Worm (Caenorhabditis elegans) whole organism, young adult: ENCODE results near the gene idpp-5.

ENCODE experiments used
- B0019.2 ChIP-seq: fragments of 200-800 bp; sonication (Bioruptor generic); conservative IDR thresholded peaks from 2 replicates; pipeline ENCODE4 v1.3.6; 2022; ENCODE audit warnings: missing genetic modification reagents, missing genetic modification characterization, missing compliant biosample characterization
- B0336.3 ChIP-seq: fragments of 200-800 bp; sonication (Bioruptor generic); IDR thresholded peaks from 2 replicates; pipeline ENCODE4 v1.3.6; 2022; ENCODE audit warnings: missing genetic modification characterization, missing compliant biosample characterization
- C17E4.6 ChIP-seq: fragments of 200-800 bp; sonication (Bioruptor generic); IDR thresholded peaks from 2 replicates; pipeline ENCODE4 v1.3.6; 2022; ENCODE audit warnings: missing genetic modification reagents, missing genetic modification characterization, missing compliant biosample characterization
- F10E7.11 ChIP-seq: sonication (generic microtip); optimal IDR thresholded peaks from 2 replicates; lab custom pipeline; 2017; ENCODE audit warnings: mild to moderate bottlenecking, missing genetic modification characterization, moderate library complexity, missing compliant biosample characterization
- F22D6.2 ChIP-seq: sonication (generic microtip); optimal IDR thresholded peaks from 2 replicates; lab custom pipeline; 2016; ENCODE audit warnings: mild to moderate bottlenecking, missing genetic modification characterization, missing compliant biosample characterization
- F57C9.4 ChIP-seq: sonication (generic microtip); optimal IDR thresholded peaks from 2 replicates; lab custom pipeline; 2017; ENCODE audit warnings: mild to moderate bottlenecking, missing genetic modification characterization, missing compliant biosample characterization
- K11D2.4 ChIP-seq: fragments of 200-800 bp; sonication (Bioruptor generic); IDR thresholded peaks from 2 replicates; pipeline ENCODE4 v1.3.6; 2022; ENCODE audit warnings: missing genetic modification reagents, missing genetic modification characterization, missing compliant biosample characterization
- Y56A3A.18 ChIP-seq: fragments of 200-800 bp; sonication (Bioruptor generic); IDR thresholded peaks from 2 replicates; pipeline ENCODE4 v1.3.6; 2022; ENCODE audit warnings: missing genetic modification reagents, missing genetic modification characterization, missing compliant biosample characterization
- Y95B8A.8 ChIP-seq: fragments of 200-800 bp; sonication (Bioruptor generic); IDR thresholded peaks from 2 replicates; pipeline ENCODE4 v1.3.6; 2022; ENCODE audit warnings: missing genetic modification reagents, missing genetic modification characterization, missing compliant biosample characterization
- akir-1 ChIP-seq: fragments of 200-800 bp; sonication (Bioruptor generic); optimal IDR thresholded peaks from 2 replicates; lab custom pipeline; 2018; ENCODE audit warnings: mild to moderate bottlenecking, missing genetic modification characterization, moderate library complexity, missing compliant biosample characterization
- aptf-3 ChIP-seq: fragments of 200-800 bp; sonication (Bioruptor generic); IDR thresholded peaks from 2 replicates; pipeline ENCODE4 v1.3.6; 2022; ENCODE audit warnings: missing genetic modification characterization, missing compliant biosample characterization
- athp-1 ChIP-seq: sonication (generic microtip); optimal IDR thresholded peaks from 2 replicates; lab custom pipeline; 2017; ENCODE audit warnings: mild to moderate bottlenecking, missing genetic modification characterization, missing compliant biosample characterization
- attf-3 ChIP-seq: fragments of 200-800 bp; sonication (Bioruptor generic); conservative IDR thresholded peaks from 2 replicates; pipeline ENCODE4 v1.3.6; 2022; ENCODE audit warnings: missing genetic modification reagents, missing genetic modification characterization, missing compliant biosample characterization
- bed-1 ChIP-seq: fragments of 200-800 bp; sonication (Bioruptor generic); IDR thresholded peaks from 2 replicates; pipeline ENCODE4 v1.3.6; 2022; ENCODE audit warnings: missing genetic modification reagents, missing genetic modification characterization, missing compliant biosample characterization
- cebp-1 ChIP-seq, 2 experiments: fragments of 200-800 bp in 1 of 2; sonication (Bioruptor generic) in 1 of 2; sonication (generic microtip) in 1 of 2; IDR thresholded peaks in 1 of 2; optimal IDR thresholded peaks in 1 of 2; 2 replicates each; pipeline versions ENCODE4 v1.3.6 to Lab custom; 2017 to 2022; ENCODE audit warnings: missing compliant biosample characterization in 2 of 2, missing genetic modification characterization in 2 of 2, mild to moderate bottlenecking in 1 of 2, missing genetic modification reagents in 1 of 2, moderate library complexity in 1 of 2
- ceh-40 ChIP-seq: fragments of 200-800 bp; sonication (Bioruptor generic); IDR thresholded peaks from 2 replicates; pipeline ENCODE4 v1.3.6; 2022; ENCODE audit warnings: missing genetic modification characterization, missing compliant biosample characterization
- dpff-1 ChIP-seq: sonication (generic microtip); optimal IDR thresholded peaks from 2 replicates; lab custom pipeline; 2017; ENCODE audit warnings: mild to moderate bottlenecking, missing genetic modification characterization, missing compliant biosample characterization
- dpl-1 ChIP-seq: fragments of 150-350 bp; optimal IDR thresholded peaks from 2 replicates; lab custom pipeline; 2014; ENCODE audit warnings: missing biosample characterization, missing genetic modification reagents, missing genetic modification characterization
- efl-1 ChIP-seq: fragments of 150-350 bp; optimal IDR thresholded peaks from 2 replicates; lab custom pipeline; 2014; ENCODE audit warnings: missing biosample characterization, missing genetic modification reagents, missing genetic modification characterization
- egl-18 ChIP-seq: fragments of 200-800 bp; sonication (Bioruptor generic); IDR thresholded peaks from 2 replicates; pipeline ENCODE4 v1.3.6; 2022; ENCODE audit warnings: missing genetic modification reagents, missing genetic modification characterization, missing compliant biosample characterization
- egrh-3 ChIP-seq: fragments of 200-800 bp; sonication (Bioruptor generic); IDR thresholded peaks from 2 replicates; pipeline ENCODE4 v1.3.6; 2022; ENCODE audit warnings: missing genetic modification reagents, missing genetic modification characterization, missing compliant biosample characterization
- ekl-4 ChIP-seq: fragments of 200-800 bp; sonication (Bioruptor generic); IDR thresholded peaks from 2 replicates; pipeline ENCODE4 v1.3.6; 2022; ENCODE audit warnings: missing genetic modification reagents, missing genetic modification characterization, missing compliant biosample characterization
- ets-4 ChIP-seq: fragments of 200-800 bp; sonication (Bioruptor generic); optimal IDR thresholded peaks from 2 replicates; lab custom pipeline; 2018; ENCODE audit warnings: mild to moderate bottlenecking, missing genetic modification characterization, missing compliant biosample characterization
- him-1 ChIP-seq: sonication (generic microtip); optimal IDR thresholded peaks from 2 replicates; lab custom pipeline; 2016; ENCODE audit warnings: missing genotype, missing genetic modification reagents, missing genetic modification characterization, missing compliant biosample characterization
- hlh-26 ChIP-seq: fragments of 200-800 bp; sonication (Bioruptor generic); conservative IDR thresholded peaks from 2 replicates; pipeline ENCODE4 v1.3.6; 2022; ENCODE audit warnings: missing genetic modification reagents, missing genetic modification characterization, missing compliant biosample characterization
- hmg-20 ChIP-seq: fragments of 200-800 bp; sonication (Bioruptor generic); IDR thresholded peaks from 2 replicates; pipeline ENCODE4 v1.3.6; 2022; ENCODE audit warnings: missing genetic modification reagents, missing genetic modification characterization, missing compliant biosample characterization
- hrde-1 ChIP-seq: sonication (generic microtip); optimal IDR thresholded peaks from 2 replicates; lab custom pipeline; 2016; ENCODE audit warnings: missing genetic modification characterization, mild to moderate bottlenecking, missing compliant biosample characterization, moderate library complexity, missing genotype, missing genetic modification reagents, borderline replicate concordance
- lin-26 ChIP-seq: fragments of 200-800 bp; sonication (Bioruptor generic); IDR thresholded peaks from 2 replicates; pipeline ENCODE4 v1.3.6; 2022; ENCODE audit warnings: missing genetic modification reagents, missing genetic modification characterization, missing compliant biosample characterization
- lin-40 ChIP-seq: sonication (generic microtip); optimal IDR thresholded peaks from 2 replicates; lab custom pipeline; 2016; ENCODE audit warnings: missing genetic modification characterization, mild to moderate bottlenecking, missing compliant biosample characterization, missing genotype, missing genetic modification reagents
- lin-54 ChIP-seq: fragments of 200-800 bp; sonication (Bioruptor generic); optimal IDR thresholded peaks from 2 replicates; lab custom pipeline; 2018; ENCODE audit warnings: mild to moderate bottlenecking, missing genetic modification characterization, missing compliant biosample characterization
- madf-10 ChIP-seq: sonication (generic microtip); optimal IDR thresholded peaks from 2 replicates; lab custom pipeline; 2016; ENCODE audit warnings: mild to moderate bottlenecking, missing genetic modification characterization, missing compliant biosample characterization
- mcd-1 ChIP-seq: fragments of 200-800 bp; sonication (Bioruptor generic); IDR thresholded peaks from 2 replicates; pipeline ENCODE4 v1.3.6; 2022; ENCODE audit warnings: missing genetic modification reagents, missing genetic modification characterization, missing compliant biosample characterization
- mel-28 ChIP-seq: sonication (generic microtip); optimal IDR thresholded peaks from 2 replicates; lab custom pipeline; 2016; ENCODE audit warnings: borderline replicate concordance, mild to moderate bottlenecking, missing genetic modification characterization, missing compliant biosample characterization
- mes-4 ChIP-seq: sonication (generic microtip); optimal IDR thresholded peaks from 2 replicates; lab custom pipeline; 2016; ENCODE audit warnings: missing genotype, missing genetic modification characterization, missing compliant biosample characterization
- nfya-2 ChIP-seq: fragments of 200-800 bp; sonication (Bioruptor generic); IDR thresholded peaks from 2 replicates; pipeline ENCODE4 v1.3.6; 2022; ENCODE audit warnings: missing genetic modification reagents, missing genetic modification characterization, missing compliant biosample characterization
- nhr-179 ChIP-seq: sonication (generic microtip); optimal IDR thresholded peaks from 2 replicates; lab custom pipeline; 2016; ENCODE audit warnings: mild to moderate bottlenecking, missing genetic modification characterization, missing compliant biosample characterization
- nhr-27 ChIP-seq: fragments of 200-800 bp; sonication (Bioruptor generic); optimal IDR thresholded peaks from 2 replicates; lab custom pipeline; 2018; ENCODE audit warnings: mild to moderate bottlenecking, missing genetic modification characterization, moderate library complexity, missing compliant biosample characterization
- nhr-90 ChIP-seq: sonication (generic microtip); optimal IDR thresholded peaks from 2 replicates; lab custom pipeline; 2016; ENCODE audit warnings: missing genotype, mild to moderate bottlenecking, missing genetic modification characterization, missing compliant biosample characterization
- rpc-1 ChIP-seq, 2 experiments: fragments of 150-350 bp in 1 of 2; sonication (generic microtip) in 1 of 2; optimal IDR thresholded peaks; 2 replicates each; lab custom pipeline; 2014 to 2018; ENCODE audit warnings: missing biosample characterization in 1 of 2, missing genetic modification characterization in 1 of 2, missing genetic modification reagents in 1 of 2, missing genotype in 1 of 2
- sdz-38 ChIP-seq: sonication (generic microtip); optimal IDR thresholded peaks from 2 replicates; lab custom pipeline; 2016; ENCODE audit warnings: missing genotype, missing genetic modification characterization, missing compliant biosample characterization
- snpc-1.3 ChIP-seq: sonication (generic microtip); optimal IDR thresholded peaks from 2 replicates; lab custom pipeline; 2017; ENCODE audit warnings: missing genetic modification characterization, mild to moderate bottlenecking, missing compliant biosample characterization, antibody characterized with exemption, moderate library complexity, missing genotype, missing genetic modification reagents; ENCODE audit not compliant: insufficient read depth
- sptf-2 ChIP-seq: fragments of 200-800 bp; sonication (Bioruptor generic); optimal IDR thresholded peaks from 2 replicates; lab custom pipeline; 2018; ENCODE audit warnings: mild to moderate bottlenecking, missing genetic modification characterization, missing compliant biosample characterization
- tbp1 ChIP-seq: fragments of 200-800 bp; sonication (Bioruptor generic); optimal IDR thresholded peaks from 2 replicates; lab custom pipeline; 2018; ENCODE audit warnings: mild to moderate bottlenecking, missing genetic modification characterization, missing compliant biosample characterization
- tlf-1 ChIP-seq: fragments of 200-800 bp; sonication (Bioruptor generic); optimal IDR thresholded peaks from 2 replicates; lab custom pipeline; 2018; ENCODE audit warnings: mild to moderate bottlenecking, missing genetic modification characterization, missing compliant biosample characterization
- zfh-2 ChIP-seq: fragments of 200-800 bp; sonication (Bioruptor generic); conservative IDR thresholded peaks from 2 replicates; pipeline ENCODE4 v1.3.6; 2022; ENCODE audit warnings: missing genetic modification reagents, missing genetic modification characterization, missing compliant biosample characterization
- ztf-22 ChIP-seq: fragments of 200-800 bp; sonication (Bioruptor generic); optimal IDR thresholded peaks from 2 replicates; lab custom pipeline; 2018; ENCODE audit warnings: mild to moderate bottlenecking, missing genetic modification characterization, moderate library complexity, missing compliant biosample characterization
- ztf-25 ChIP-seq: fragments of 200-800 bp; sonication (Bioruptor generic); IDR thresholded peaks from 2 replicates; pipeline ENCODE4 v1.3.6; 2022; ENCODE audit warnings: missing genetic modification reagents, missing genetic modification characterization, missing compliant biosample characterization
- ztf-3 ChIP-seq: fragments of 200-800 bp; sonication (Bioruptor generic); optimal IDR thresholded peaks from 2 replicates; lab custom pipeline; 2018; ENCODE audit warnings: mild to moderate bottlenecking, missing genetic modification characterization, missing compliant biosample characterization

Gene idpp-5

DNA sequence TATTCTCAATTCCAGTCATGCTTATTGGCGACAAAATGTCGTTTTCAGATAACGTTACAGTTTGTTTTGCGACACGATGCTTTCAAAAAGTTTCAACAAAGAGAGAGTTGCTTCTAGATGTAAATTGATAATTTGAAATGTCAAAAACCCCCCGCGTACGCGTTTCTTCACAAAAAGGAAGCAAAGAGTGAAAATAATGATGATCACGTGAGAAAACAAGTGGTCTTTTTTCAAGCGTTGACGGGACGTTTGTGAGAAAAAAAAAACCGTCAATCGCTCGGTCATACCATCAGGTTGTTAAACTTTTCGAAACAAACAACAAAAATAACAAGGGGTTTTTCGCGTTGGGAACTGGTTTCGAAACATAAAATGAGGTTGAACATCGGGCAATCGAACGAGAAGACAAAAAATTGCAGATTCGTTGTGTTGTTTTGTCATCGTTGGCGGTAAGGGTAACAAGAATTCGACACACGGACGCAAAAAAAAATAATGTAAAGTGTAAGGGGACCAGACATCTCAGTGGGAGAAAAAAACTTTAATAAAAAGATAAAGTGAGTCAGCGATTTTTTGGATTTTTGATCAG, 39.5 kb upstream of the idpp-5 start (continued):
- TF ChIP-seq egl-18 (GFP tag; lab: Robert Waterston, UW) = no peak
- no peak for TF ChIP-seq Y56A3A.18 (GFP tag; lab: Robert Waterston, UW)
- no peak for TF ChIP-seq ztf-25 (GFP tag; lab: Robert Waterston, UW)
- peak; percentile 88 for TF ChIP-seq ztf-22 (GFP tag; lab: Kevin White, UChicago)
- TF ChIP-seq nfya-2 (GFP tag; lab: Robert Waterston, UW) = no peak
- TF ChIP-seq lin-40 (tag; lab: Kevin White, UChicago) = peak; percentile 77
- TF ChIP-seq cebp-1 (GFP tag; IDR thresholded peaks at IDR 0.05; lab: Robert Waterston, UW) = 0 out of 2 replicates have a peak, but pooled peaks have one; percentile 14
- TF ChIP-seq cebp-1 (tag; optimal IDR thresholded peaks at IDR 0.05; lab: Kevin White, UChicago) = peak; percentile 81
- TF ChIP-seq F10E7.11 (tag; lab: Kevin White, UChicago) = no peak
- no peak for TF ChIP-seq sptf-2 (GFP tag; lab: Kevin White, UChicago)
- TF ChIP-seq nhr-90 (tag; lab: Kevin White, UChicago) = peak; percentile 27
- TF ChIP-seq mcd-1 = no peak
- TF ChIP-seq zfh-2 (GFP tag; lab: Robert Waterston, UW) = no peak
- TF ChIP-seq dpl-1 (GFP tag; lab: Kevin White, UChicago) = no peak
- TF ChIP-seq tlf-1 = peak; percentile 16
- no peak for TF ChIP-seq rpc-1 (optimal IDR thresholded peaks at IDR 0.05; lab: Kevin White, UChicago)
- no peak for TF ChIP-seq rpc-1 (tag; optimal IDR thresholded peaks at IDR 0.05; lab: Kevin White, UChicago)
- no peak for TF ChIP-seq egrh-3 (GFP tag; lab: Robert Waterston, UW)
- peak; percentile 52 for TF ChIP-seq tbp1 (GFP tag; lab: Kevin White, UChicago)
- TF ChIP-seq B0019.2 = no peak
- peak; percentile 7 for TF ChIP-seq lin-54 (GFP tag; lab: Kevin White, UChicago)
- TF ChIP-seq sdz-38 = no peak
- TF ChIP-seq madf-10 = peak; percentile 49
- TF ChIP-seq F57C9.4 (tag; lab: Kevin White, UChicago) = no peak
- TF ChIP-seq Y95B8A.8 (GFP tag; lab: Robert Waterston, UW) = no peak
- no peak for TF ChIP-seq athp-1 (tag; lab: Kevin White, UChicago)
- TF ChIP-seq ets-4 (GFP tag; lab: Kevin White, UChicago) = peak; percentile 1
- TF ChIP-seq akir-1 (GFP tag; lab: Kevin White, UChicago) = no peak
- no peak for TF ChIP-seq hrde-1 (tag; lab: Kevin White, UChicago)
- no peak for TF ChIP-seq mel-28 (tag; lab: Kevin White, UChicago)
- no peak for TF ChIP-seq mes-4 (tag; lab: Kevin White, UChicago)
- TF ChIP-seq hmg-20 = no peak
- TF ChIP-seq bed-1 (GFP tag; lab: Robert Waterston, UW) = no peak
- TF ChIP-seq hlh-26 = no peak
- TF ChIP-seq aptf-3 = no peak
- no peak for TF ChIP-seq snpc-1.3 (tag; lab: Kevin White, UChicago)
- TF ChIP-seq ztf-3 (GFP tag; lab: Kevin White, UChicago) = no peak
- peak; percentile 51; the same call in 1 of the 2 replicates for TF ChIP-seq K11D2.4
- TF ChIP-seq ceh-40 (GFP tag; lab: Robert Waterston, UW) = no peak
- TF ChIP-seq B0336.3 (GFP tag; lab: Robert Waterston, UW) = 0 out of 2 replicates have a peak, but pooled peaks have one; percentile 43
- TF ChIP-seq nhr-27 (tag; lab: Kevin White, UChicago) = no peak
- TF ChIP-seq nhr-179 = no peak
- TF ChIP-seq attf-3 (GFP tag; lab: Robert Waterston, UW) = no peak
- no peak for TF ChIP-seq lin-26 (GFP tag; lab: Robert Waterston, UW)
- TF ChIP-seq ekl-4 (GFP tag; lab: Robert Waterston, UW) = no peak
- TF ChIP-seq efl-1 (GFP tag; lab: Kevin White, UChicago) = no peak
- TF ChIP-seq C17E4.6 = no peak
- no peak for TF ChIP-seq dpff-1
- no peak for TF ChIP-seq him-1
- TF ChIP-seq F22D6.2 (tag; lab: Kevin White, UChicago) = no peak
